Worm (Caenorhabditis elegans) whole organism, L4 larva: ENCODE measurements around the gene C37C3.2.
A peak's percentile ranks its signal among the peaks of the same experiment; 100 is the strongest.

Experiments
- F44E2.7 ChIP-seq: fragments of 200-800 bp; sonication (Bioruptor generic); IDR thresholded peaks from 2 replicates; pipeline ENCODE4 v2.1.2; 2022; ENCODE audit warnings: missing genetic modification characterization, missing compliant biosample characterization
- T26A8.4 ChIP-seq: fragments of 200-800 bp; sonication (Bioruptor generic); IDR thresholded peaks from 2 replicates; pipeline ENCODE4 v1.3.6; 2022; ENCODE audit warnings: missing genetic modification characterization, missing compliant biosample characterization
- Y105C5A.15 ChIP-seq: fragments of 200-800 bp; sonication (Bioruptor generic); IDR thresholded peaks from 2 replicates; pipeline ENCODE4 v1.3.6; 2022; ENCODE audit warnings: missing genetic modification characterization, missing compliant biosample characterization
- Y5F2A.4 ChIP-seq: fragments of 200-800 bp; sonication (Bioruptor generic); optimal IDR thresholded peaks from 2 replicates; lab custom pipeline; 2018; ENCODE audit warnings: mild to moderate bottlenecking, missing genetic modification characterization, missing compliant biosample characterization
- arid-1 ChIP-seq: fragments of 200-800 bp; sonication (Bioruptor generic); conservative IDR thresholded peaks from 2 replicates; pipeline ENCODE4 v1.3.6; 2022; ENCODE audit warnings: missing genetic modification reagents, missing genetic modification characterization, missing compliant biosample characterization
- attf-4 ChIP-seq: sonication (generic microtip); optimal IDR thresholded peaks from 3 replicates; lab custom pipeline; 2017; ENCODE audit warnings: missing biosample characterization, missing genetic modification characterization
- ctbp-1 ChIP-seq: fragments of 200-800 bp; sonication (Bioruptor generic); IDR thresholded peaks from 2 replicates; pipeline ENCODE4 v1.3.6; 2022; ENCODE audit warnings: missing genetic modification reagents, missing genetic modification characterization, missing compliant biosample characterization
- dmd-6 ChIP-seq: fragments of 200-800 bp; sonication (Bioruptor generic); IDR thresholded peaks from 2 replicates; pipeline ENCODE4 v1.3.6; 2022; ENCODE audit warnings: missing genetic modification reagents, missing genetic modification characterization, missing compliant biosample characterization
- hif-1 ChIP-seq, 2 experiments: sonication (generic microtip); optimal IDR thresholded peaks; 2 replicates each; lab custom pipeline; 2016 to 2017; ENCODE audit warnings: missing compliant biosample characterization in 2 of 2, missing genetic modification characterization in 2 of 2, missing genetic modification reagents in 2 of 2, missing genotype in 2 of 2, mild to moderate bottlenecking in 1 of 2
- hlh-30 ChIP-seq: sonication (generic microtip); optimal IDR thresholded peaks from 2 replicates; lab custom pipeline; 2017; ENCODE audit warnings: antibody characterized with exemption, mild to moderate bottlenecking, missing genetic modification characterization, missing compliant biosample characterization; ENCODE audit not compliant: insufficient read depth
- hmg-1.1 ChIP-seq: fragments of 200-800 bp; sonication (Bioruptor generic); IDR thresholded peaks from 2 replicates; pipeline ENCODE4 v1.3.6; 2022; ENCODE audit warnings: missing genetic modification reagents, missing genetic modification characterization, missing compliant biosample characterization
- lin-13 ChIP-seq: fragments of 150-350 bp; optimal IDR thresholded peaks from 2 replicates; lab custom pipeline; 2014; ENCODE audit warnings: missing biosample characterization, missing genetic modification reagents, missing genetic modification characterization
- lin-38 ChIP-seq: fragments of 200-800 bp; sonication (Bioruptor generic); IDR thresholded peaks from 2 replicates; pipeline ENCODE4 v1.3.6; 2022; ENCODE audit warnings: missing genetic modification reagents, missing genetic modification characterization, missing compliant biosample characterization
- lin-39 ChIP-seq: fragments of 150-350 bp; optimal IDR thresholded peaks from 2 replicates; lab custom pipeline; 2014; ENCODE audit warnings: missing biosample characterization, missing genetic modification reagents, missing genetic modification characterization
- lir-3 ChIP-seq: sonication (generic microtip); optimal IDR thresholded peaks from 2 replicates; lab custom pipeline; 2016; ENCODE audit warnings: mild to moderate bottlenecking, missing genetic modification characterization, missing compliant biosample characterization
- mdt-29 ChIP-seq: fragments of 200-800 bp; sonication (Bioruptor generic); IDR thresholded peaks from 2 replicates; pipeline ENCODE4 v1.3.6; 2022; ENCODE audit warnings: missing genetic modification reagents, missing genetic modification characterization, missing compliant biosample characterization
- mep-1 ChIP-seq: fragments of 150-350 bp; sonication (generic microtip); optimal IDR thresholded peaks from 3 replicates; lab custom pipeline; 2014; ENCODE audit warnings: missing biosample characterization, missing genetic modification characterization
- mes-2 ChIP-seq: sonication (generic microtip); optimal IDR thresholded peaks from 2 replicates; lab custom pipeline; 2016; ENCODE audit warnings: missing genotype, mild to moderate bottlenecking, missing genetic modification characterization, missing compliant biosample characterization; ENCODE audit not compliant: poor library complexity, severe bottlenecking
- mxl-3 ChIP-seq: fragments of 200-800 bp; sonication (Bioruptor generic); optimal IDR thresholded peaks from 2 replicates; lab custom pipeline; 2018; ENCODE audit warnings: mild to moderate bottlenecking, missing genetic modification characterization, missing compliant biosample characterization
- nhr-10 ChIP-seq: fragments of 150-350 bp; optimal IDR thresholded peaks from 2 replicates; lab custom pipeline; 2014; ENCODE audit warnings: missing biosample characterization, missing genetic modification characterization
- nhr-102 ChIP-seq: sonication (generic microtip); optimal IDR thresholded peaks from 2 replicates; lab custom pipeline; 2016; ENCODE audit warnings: mild to moderate bottlenecking, missing genetic modification characterization, moderate library complexity, missing compliant biosample characterization
- nhr-11 ChIP-seq: fragments of 150-350 bp; optimal IDR thresholded peaks from 2 replicates; lab custom pipeline; 2014; ENCODE audit warnings: missing biosample characterization, missing genetic modification characterization
- nhr-111 ChIP-seq: fragments of 200-800 bp; sonication (Bioruptor generic); optimal IDR thresholded peaks from 2 replicates; lab custom pipeline; 2018; ENCODE audit warnings: mild to moderate bottlenecking, missing genetic modification characterization, missing compliant biosample characterization
- nhr-237 ChIP-seq: sonication (generic microtip); optimal IDR thresholded peaks from 2 replicates; lab custom pipeline; 2017; ENCODE audit warnings: missing biosample characterization, missing genetic modification characterization
- nhr-28 ChIP-seq: fragments of 150-350 bp; optimal IDR thresholded peaks from 2 replicates; lab custom pipeline; 2014; ENCODE audit warnings: missing biosample characterization, missing genetic modification characterization
- nhr-48 ChIP-seq: sonication (generic microtip); optimal IDR thresholded peaks from 2 replicates; lab custom pipeline; 2016; ENCODE audit warnings: mild to moderate bottlenecking, missing genetic modification characterization, missing compliant biosample characterization
- nhr-77 ChIP-seq: fragments of 150-350 bp; optimal IDR thresholded peaks from 2 replicates; lab custom pipeline; 2014; ENCODE audit warnings: missing biosample characterization, missing genetic modification characterization
- rbr-2 ChIP-seq: sonication (generic microtip); optimal IDR thresholded peaks from 2 replicates; lab custom pipeline; 2016; ENCODE audit warnings: missing genotype, missing genetic modification characterization, missing compliant biosample characterization
- saeg-2 ChIP-seq: fragments of 200-800 bp; sonication (Bioruptor generic); IDR thresholded peaks from 2 replicates; pipeline ENCODE4 v1.3.6; 2022; ENCODE audit warnings: missing genetic modification reagents, missing genetic modification characterization, missing compliant biosample characterization
- sdz-12 ChIP-seq: fragments of 200-800 bp; sonication (Bioruptor generic); optimal IDR thresholded peaks from 2 replicates; lab custom pipeline; 2018; ENCODE audit warnings: mild to moderate bottlenecking, missing genetic modification characterization, missing compliant biosample characterization
- skn-1 ChIP-seq: fragments of 150-350 bp; optimal IDR thresholded peaks from 2 replicates; lab custom pipeline; 2014; ENCODE audit warnings: missing biosample characterization, missing genetic modification characterization
- tag-97 ChIP-seq: fragments of 200-800 bp; sonication (Bioruptor generic); IDR thresholded peaks from 2 replicates; pipeline ENCODE4 v1.3.6; 2022; ENCODE audit warnings: missing genetic modification characterization, missing compliant biosample characterization
- tra-1 ChIP-seq: fragments of 200-800 bp; sonication (Bioruptor generic); IDR thresholded peaks from 2 replicates; pipeline ENCODE4 v1.3.6; 2022; ENCODE audit warnings: missing genetic modification reagents, missing genetic modification characterization, missing compliant biosample characterization
- vab-7 ChIP-seq: fragments of 200-800 bp; sonication (Bioruptor generic); IDR thresholded peaks from 2 replicates; pipeline ENCODE4 v1.3.6; 2022; ENCODE audit warnings: missing genetic modification reagents, missing genetic modification characterization, missing compliant biosample characterization
- zfp-3 ChIP-seq: fragments of 200-800 bp; sonication (Bioruptor generic); conservative IDR thresholded peaks from 2 replicates; pipeline ENCODE4 v1.3.6; 2022; ENCODE audit warnings: missing genetic modification reagents, missing genetic modification characterization, missing compliant biosample characterization
- ztf-7 ChIP-seq: fragments of 150-350 bp; optimal IDR thresholded peaks from 2 replicates; lab custom pipeline; 2014; ENCODE audit warnings: missing biosample characterization, missing genetic modification characterization

C37C3.2 gene

DNA sequence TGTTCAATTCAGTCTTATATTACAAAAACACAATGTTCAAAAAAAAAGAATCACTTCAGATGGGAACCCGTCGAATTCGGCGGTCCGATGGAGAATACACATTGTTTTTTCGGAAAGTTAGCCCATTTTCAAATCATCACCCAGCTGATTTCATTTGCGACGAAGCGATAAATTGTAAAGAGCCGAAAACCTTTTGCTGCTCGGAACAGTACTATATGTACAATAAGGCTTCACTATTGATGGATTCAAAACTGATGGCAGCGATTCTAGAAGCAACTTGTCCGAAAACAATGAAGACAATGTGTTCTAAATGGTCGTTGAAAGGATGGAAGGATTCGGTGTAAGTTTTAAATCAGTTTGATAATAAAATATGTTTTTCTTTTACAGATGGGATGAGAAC is 2.2 kb downstream of the C37C3.2 start, which contains the start of gene C37C3.1 (continued):
- TF ChIP-seq arid-1 (GFP tag; lab: Robert Waterston, UW) (peak; percentile 57; the same call in 1 of the 2 replicates), F44E2.7 (no peak), mes-2 (tag; lab: Kevin White, UChicago) (no peak), lin-13 (peak; percentile 57), ztf-7 (tag; lab: Kevin White, UChicago) (no peak), Y5F2A.4 (GFP tag; lab: Kevin White, UChicago) (peak; percentile 24), zfp-3 (0 out of 2 replicates have a peak, but pooled peaks have one; percentile 47), lin-38 (GFP tag; lab: Robert Waterston, UW) (peak; percentile 57), ctbp-1 (GFP tag; lab: Robert Waterston, UW) (0 out of 2 replicates have a peak, but pooled peaks have one; percentile 49), mep-1 (tag; lab: Kevin White, UChicago) (peak; percentile 35), skn-1 (tag; lab: Kevin White, UChicago) (no peak), nhr-10 (tag; lab: Kevin White, UChicago) (no peak)

ce11 chrV:7861792-7862191 is 6.0 kb downstream of the C37C3.2 start, which contains the start of gene C37C3.17:
C37C3.17 (minus strand) TSS chrV:7861892.
- TF ChIP-seq tag-97 (GFP tag; lab: Robert Waterston, UW) (no peak), lin-38 (GFP tag; lab: Robert Waterston, UW) (no peak), skn-1 (tag; lab: Kevin White, UChicago) (no peak), rbr-2 (tag; lab: Kevin White, UChicago) (no peak), nhr-10 (tag; lab: Kevin White, UChicago) (no peak), nhr-48 (tag; lab: Kevin White, UChicago) (no peak), nhr-102 (tag; lab: Kevin White, UChicago) (no peak), vab-7 (GFP tag; lab: Robert Waterston, UW) (no peak), nhr-11 (no peak), T26A8.4 (GFP tag; lab: Robert Waterston, UW) (no peak), nhr-28 (tag; lab: Kevin White, UChicago) (no peak), sdz-12 (GFP tag; lab: Kevin White, UChicago) (no peak), hif-1 (tag; optimal IDR thresholded peaks at IDR 0.05; lab: Kevin White, UChicago) (no peak)

- TF ChIP-seq mdt-29 (GFP tag; lab: Robert Waterston, UW) (no peak), dmd-6 (peak; percentile 22; the same call in 1 of the 2 replicates)
Observed at ce11 chrV:7863020-7863523, 7.3 kb downstream of the C37C3.2 start, which contains the start of gene C37C3.10. C37C3.10 (minus strand) TSS chrV:7863070.

DNA sequence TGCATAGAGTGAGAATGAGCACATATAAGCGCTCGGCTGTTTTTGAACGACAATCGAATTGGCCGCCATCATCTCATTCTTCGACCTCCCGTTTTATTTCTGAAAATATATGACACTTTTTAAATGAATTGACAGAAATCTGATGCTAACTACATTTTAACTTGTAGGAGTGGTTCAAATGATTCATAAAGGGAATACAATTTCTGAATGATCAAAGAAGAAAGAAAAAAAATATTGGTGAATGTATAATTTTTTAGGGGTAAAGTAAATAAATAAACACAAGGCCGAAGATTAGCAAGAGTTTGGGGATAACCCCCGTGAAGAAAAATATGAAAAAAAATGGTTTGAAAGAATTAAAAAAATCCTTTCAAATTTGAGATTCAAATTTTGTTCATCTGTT is 8.9 kb downstream of the C37C3.2 start, which contains the start of gene C37C3.11:
C37C3.11 (minus strand) TSS at position 101 of the 400 bp plus-strand sequence.
- TF ChIP-seq dmd-6: no peak
- no peak for TF ChIP-seq tra-1 (GFP tag; lab: Robert Waterston, UW)
- no peak for TF ChIP-seq skn-1 (tag; lab: Kevin White, UChicago)
- TF ChIP-seq nhr-237 (tag; lab: Kevin White, UChicago): no peak
- TF ChIP-seq mdt-29 (GFP tag; lab: Robert Waterston, UW): no peak
- TF ChIP-seq saeg-2 (GFP tag; lab: Robert Waterston, UW): no peak
- TF ChIP-seq hmg-1.1 (GFP tag; lab: Robert Waterston, UW): no peak
- TF ChIP-seq hlh-30 (tag; lab: Kevin White, UChicago): no peak

- TF ChIP-seq nhr-111 (GFP tag; lab: Kevin White, UChicago) (no peak), nhr-10 (tag; lab: Kevin White, UChicago) (no peak), lin-39 (tag; lab: Kevin White, UChicago) (no peak), sdz-12 (GFP tag; lab: Kevin White, UChicago) (no peak), Y105C5A.15 (GFP tag; lab: Robert Waterston, UW) (no peak), skn-1 (tag; lab: Kevin White, UChicago) (no peak), attf-4 (tag; lab: Kevin White, UChicago) (no peak), nhr-77 (tag; lab: Kevin White, UChicago) (no peak), lir-3 (tag; lab: Kevin White, UChicago) (no peak), mxl-3 (no peak)
Observed at ce11 chrV:7870707-7871106, 15.0 kb downstream of the C37C3.2 start, which contains the start of gene nipi-4. nipi-4 (minus strand) TSS chrV:7870807.
